Worm (Caenorhabditis elegans): ENCODE results near the gene R02D3.8.

DNA sequence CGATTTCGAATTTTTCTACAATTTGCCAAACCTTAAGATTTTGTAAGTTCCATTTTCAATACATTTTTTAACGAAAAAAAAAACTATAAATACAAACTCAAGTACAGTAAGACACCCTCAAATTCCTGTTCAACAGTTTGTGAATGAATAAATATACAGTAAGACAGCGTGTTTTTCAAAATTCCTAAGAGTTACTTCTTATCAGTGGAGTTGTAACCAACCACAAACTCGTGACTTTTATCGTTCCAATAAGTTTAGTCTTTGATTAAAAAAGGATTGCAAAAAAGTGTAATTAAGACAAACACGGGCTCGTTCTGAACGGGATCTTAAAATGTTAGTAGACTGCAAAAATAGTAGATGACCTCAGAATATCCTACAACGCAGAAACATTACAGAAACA, 18.1 kb upstream of the R02D3.8 start:
- TF ChIP-seq W03F9.2 (tag; optimal IDR thresholded peaks at IDR 0.05) (no peak), him-1 (tag; optimal IDR thresholded peaks at IDR 0.05) (no peak), dao-5 (tag; optimal IDR thresholded peaks at IDR 0.05) (no peak)
